Worm (Caenorhabditis elegans): ENCODE results near the gene abcf-3.

ce11 chrIII:6194480-6194879, 21.3 kb downstream of the abcf-3 start, which contains the start of gene ugt-66:
- no peak for TF ChIP-seq fos-1 (tag; optimal IDR thresholded peaks at IDR 0.05)
- TF ChIP-seq aly-2 (tag; optimal IDR thresholded peaks at IDR 0.05): no peak

Data from whole organism, L2 larva.